Worm (Caenorhabditis elegans) whole organism, young adult: ENCODE results near the gene ZC302.3.
A peak's percentile ranks its signal among the peaks of the same experiment; 100 is the strongest.

Experiments used
- B0336.3 ChIP-seq: fragments of 200-800 bp; sonication (Bioruptor generic); IDR thresholded peaks from 2 replicates; pipeline ENCODE4 v1.3.6; 2022; ENCODE audit warnings: missing genetic modification characterization, missing compliant biosample characterization
- C17E4.6 ChIP-seq: fragments of 200-800 bp; sonication (Bioruptor generic); IDR thresholded peaks from 2 replicates; pipeline ENCODE4 v1.3.6; 2022; ENCODE audit warnings: missing genetic modification reagents, missing genetic modification characterization, missing compliant biosample characterization
- F39B2.1 ChIP-seq: fragments of 200-800 bp; sonication (Bioruptor generic); IDR thresholded peaks from 2 replicates; pipeline ENCODE4 v1.3.6; 2022; ENCODE audit warnings: missing genetic modification reagents, missing genetic modification characterization, missing compliant biosample characterization
- F57A8.1 ChIP-seq: fragments of 200-800 bp; sonication (Bioruptor generic); optimal IDR thresholded peaks from 2 replicates; lab custom pipeline; 2018; ENCODE audit warnings: mild to moderate bottlenecking, missing genetic modification characterization, moderate library complexity, missing compliant biosample characterization
- Y53F4B.3 ChIP-seq: fragments of 200-800 bp; sonication (Bioruptor generic); IDR thresholded peaks from 2 replicates; pipeline ENCODE4 v1.3.6; 2022; ENCODE audit warnings: missing genetic modification reagents, missing genetic modification characterization, missing compliant biosample characterization
- Y53G8AR.9 ChIP-seq: fragments of 200-800 bp; sonication (Bioruptor generic); conservative IDR thresholded peaks from 2 replicates; pipeline ENCODE4 v1.3.6; 2022; ENCODE audit warnings: missing genetic modification reagents, missing genetic modification characterization, missing compliant biosample characterization
- Y67H2A.10 ChIP-seq: fragments of 200-800 bp; sonication (Bioruptor generic); conservative IDR thresholded peaks from 2 replicates; pipeline ENCODE4 v1.3.6; 2022; ENCODE audit warnings: missing genetic modification reagents, missing genetic modification characterization, missing compliant biosample characterization
- Y79H2A.3 ChIP-seq: fragments of 200-800 bp; sonication (Bioruptor generic); conservative IDR thresholded peaks from 2 replicates; pipeline ENCODE4 v1.3.6; 2022; ENCODE audit warnings: missing genetic modification reagents, missing genetic modification characterization, missing compliant biosample characterization
- athp-1 ChIP-seq: sonication (generic microtip); optimal IDR thresholded peaks from 2 replicates; lab custom pipeline; 2017; ENCODE audit warnings: mild to moderate bottlenecking, missing genetic modification characterization, missing compliant biosample characterization
- die-1 ChIP-seq: sonication (generic microtip); optimal IDR thresholded peaks from 2 replicates; lab custom pipeline; 2016; ENCODE audit warnings: missing genotype, mild to moderate bottlenecking, missing genetic modification characterization, missing compliant biosample characterization
- ekl-4 ChIP-seq: fragments of 200-800 bp; sonication (Bioruptor generic); IDR thresholded peaks from 2 replicates; pipeline ENCODE4 v1.3.6; 2022; ENCODE audit warnings: missing genetic modification reagents, missing genetic modification characterization, missing compliant biosample characterization
- him-1 ChIP-seq: sonication (generic microtip); optimal IDR thresholded peaks from 2 replicates; lab custom pipeline; 2016; ENCODE audit warnings: missing genotype, missing genetic modification reagents, missing genetic modification characterization, missing compliant biosample characterization
- hmg-1.2 ChIP-seq: fragments of 200-800 bp; sonication (Bioruptor generic); IDR thresholded peaks from 2 replicates; pipeline ENCODE4 v1.3.6; 2022; ENCODE audit warnings: missing genetic modification reagents, missing genetic modification characterization, missing compliant biosample characterization
- hmg-20 ChIP-seq: fragments of 200-800 bp; sonication (Bioruptor generic); IDR thresholded peaks from 2 replicates; pipeline ENCODE4 v1.3.6; 2022; ENCODE audit warnings: missing genetic modification reagents, missing genetic modification characterization, missing compliant biosample characterization
- hrde-1 ChIP-seq: sonication (generic microtip); optimal IDR thresholded peaks from 2 replicates; lab custom pipeline; 2016; ENCODE audit warnings: missing genetic modification characterization, mild to moderate bottlenecking, missing compliant biosample characterization, moderate library complexity, missing genotype, missing genetic modification reagents, borderline replicate concordance
- hsf-1 ChIP-seq: fragments of 200-800 bp; sonication (Bioruptor generic); IDR thresholded peaks from 2 replicates; pipeline ENCODE4 v1.3.6; 2022; ENCODE audit warnings: missing genetic modification reagents, missing genetic modification characterization, missing compliant biosample characterization
- let-526 ChIP-seq: fragments of 200-800 bp; sonication (Bioruptor generic); IDR thresholded peaks from 2 replicates; pipeline ENCODE4 v1.3.6; 2022; ENCODE audit warnings: missing genetic modification reagents, missing genetic modification characterization, missing compliant biosample characterization
- lin-54 ChIP-seq: fragments of 200-800 bp; sonication (Bioruptor generic); optimal IDR thresholded peaks from 2 replicates; lab custom pipeline; 2018; ENCODE audit warnings: mild to moderate bottlenecking, missing genetic modification characterization, missing compliant biosample characterization
- madf-3 ChIP-seq: fragments of 200-800 bp; sonication (Bioruptor generic); IDR thresholded peaks from 2 replicates; pipeline ENCODE4 v1.3.6; 2022; ENCODE audit warnings: missing genetic modification reagents, missing genetic modification characterization, missing compliant biosample characterization
- madf-6 ChIP-seq: fragments of 200-800 bp; sonication (Bioruptor generic); IDR thresholded peaks from 2 replicates; pipeline ENCODE4 v1.3.6; 2022; ENCODE audit warnings: missing genetic modification reagents, missing genetic modification characterization, missing compliant biosample characterization
- mcd-1 ChIP-seq: fragments of 200-800 bp; sonication (Bioruptor generic); IDR thresholded peaks from 2 replicates; pipeline ENCODE4 v1.3.6; 2022; ENCODE audit warnings: missing genetic modification reagents, missing genetic modification characterization, missing compliant biosample characterization
- mes-4 ChIP-seq: sonication (generic microtip); optimal IDR thresholded peaks from 2 replicates; lab custom pipeline; 2016; ENCODE audit warnings: missing genotype, missing genetic modification characterization, missing compliant biosample characterization
- nfyb-1 ChIP-seq: fragments of 200-800 bp; sonication (Bioruptor generic); IDR thresholded peaks from 2 replicates; pipeline ENCODE4 v1.3.6; 2022; ENCODE audit warnings: missing genetic modification reagents, missing genetic modification characterization, missing compliant biosample characterization
- nhr-27 ChIP-seq: fragments of 200-800 bp; sonication (Bioruptor generic); optimal IDR thresholded peaks from 2 replicates; lab custom pipeline; 2018; ENCODE audit warnings: mild to moderate bottlenecking, missing genetic modification characterization, moderate library complexity, missing compliant biosample characterization
- nhr-80 ChIP-seq: sonication (generic microtip); optimal IDR thresholded peaks from 2 replicates; lab custom pipeline; 2016; ENCODE audit warnings: missing genetic modification characterization, missing compliant biosample characterization
- repo-1 ChIP-seq: sonication (generic microtip); optimal IDR thresholded peaks from 2 replicates; lab custom pipeline; 2017; ENCODE audit warnings: mild to moderate bottlenecking, missing genetic modification characterization, missing compliant biosample characterization
- snpc-1.3 ChIP-seq: sonication (generic microtip); optimal IDR thresholded peaks from 2 replicates; lab custom pipeline; 2017; ENCODE audit warnings: missing genetic modification characterization, mild to moderate bottlenecking, missing compliant biosample characterization, antibody characterized with exemption, moderate library complexity, missing genotype, missing genetic modification reagents; ENCODE audit not compliant: insufficient read depth
- snpc-3.4 ChIP-seq: sonication (generic microtip); optimal IDR thresholded peaks from 2 replicates; lab custom pipeline; 2017; ENCODE audit warnings: missing genetic modification characterization, mild to moderate bottlenecking, missing compliant biosample characterization, antibody characterized with exemption, moderate library complexity, missing genotype, missing genetic modification reagents
- snpc-4 ChIP-seq, 5 experiments: fragments of 150-350 bp in 1 of 5; sonication (generic microtip) in 4 of 5; optimal IDR thresholded peaks; 2 replicates each; lab custom pipeline; 2014 to 2018; ENCODE audit warnings: missing genetic modification characterization in 5 of 5, missing biosample characterization in 3 of 5, antibody characterized with exemption in 2 of 5, mild to moderate bottlenecking in 2 of 5, missing compliant biosample characterization in 2 of 5, missing genotype in 2 of 5, moderate library complexity in 2 of 5, missing genetic modification reagents in 1 of 5
- tbp1 ChIP-seq: fragments of 200-800 bp; sonication (Bioruptor generic); optimal IDR thresholded peaks from 2 replicates; lab custom pipeline; 2018; ENCODE audit warnings: mild to moderate bottlenecking, missing genetic modification characterization, missing compliant biosample characterization
- ztf-26 ChIP-seq: sonication (generic microtip); optimal IDR thresholded peaks from 2 replicates; lab custom pipeline; 2017; ENCODE audit warnings: missing genetic modification characterization, missing compliant biosample characterization
- ztf-3 ChIP-seq: fragments of 200-800 bp; sonication (Bioruptor generic); optimal IDR thresholded peaks from 2 replicates; lab custom pipeline; 2018; ENCODE audit warnings: mild to moderate bottlenecking, missing genetic modification characterization, missing compliant biosample characterization

The ZC302.3 gene

ce11 chrV:10776528-10777055, 35.3 kb upstream of the ZC302.3 start, which contains the start of gene D1054.5:
TSS of gene D1054.5 (minus strand) at chrV:10776578.
- TF ChIP-seq nhr-80 (tag; lab: Kevin White, UChicago) (peak; percentile 78), tbp1 (GFP tag; lab: Kevin White, UChicago) (no peak)
- TF ChIP-seq, all 124 proteins: peak for 1

ce11 chrV:10773216-10773615, 32.0 kb upstream of the ZC302.3 start:
- TF ChIP-seq mes-4 (tag; lab: Kevin White, UChicago), result no peak
- no peak for TF ChIP-seq F39B2.1 (GFP tag; lab: Robert Waterston, UW)
- TF ChIP-seq ztf-26 (tag; lab: Kevin White, UChicago), result no peak
- no peak for TF ChIP-seq athp-1
- TF ChIP-seq hmg-1.2 (GFP tag; lab: Robert Waterston, UW), result no peak
- TF ChIP-seq let-526 (GFP tag; lab: Robert Waterston, UW), result no peak
- no peak for TF ChIP-seq F57A8.1
- no peak for TF ChIP-seq Y53F4B.3 (GFP tag; lab: Robert Waterston, UW)
- no peak for TF ChIP-seq Y67H2A.10 (GFP tag; lab: Robert Waterston, UW)
- no peak for TF ChIP-seq repo-1 (tag; lab: Kevin White, UChicago)
- TF ChIP-seq die-1 (tag; lab: Kevin White, UChicago), result no peak
- TF ChIP-seq madf-3, result no peak
- TF ChIP-seq hmg-20, result no peak

- TF ChIP-seq C17E4.6 (no peak), madf-3 (peak; percentile 74; the same call in 1 of the 2 replicates), lin-54 (GFP tag; lab: Kevin White, UChicago) (peak; percentile 5), F39B2.1 (GFP tag; lab: Robert Waterston, UW) (0 out of 2 replicates have a peak, but pooled peaks have one; percentile 50), hrde-1 (peak; percentile 20), Y79H2A.3 (GFP tag; lab: Robert Waterston, UW) (0 out of 2 replicates have a peak, but pooled peaks have one; percentile 43), nhr-27 (tag; lab: Kevin White, UChicago) (no peak), snpc-1.3 (peak; percentile 49), ztf-3 (GFP tag; lab: Kevin White, UChicago) (no peak), Y53G8AR.9 (GFP tag; lab: Robert Waterston, UW) (0 out of 2 replicates have a peak, but pooled peaks have one; percentile 63), B0336.3 (GFP tag; lab: Robert Waterston, UW) (0 out of 2 replicates have a peak, but pooled peaks have one; percentile 15), snpc-3.4 (peak; percentile 15), madf-6 (GFP tag; lab: Robert Waterston, UW) (peak; percentile 49; the same call in 1 of the 2 replicates), him-1 (tag; lab: Kevin White, UChicago) (no peak), ekl-4 (GFP tag; lab: Robert Waterston, UW) (peak; percentile 50; the same call in 1 of the 2 replicates), nfyb-1 (0 out of 2 replicates have a peak, but pooled peaks have one; percentile 41), hsf-1 (GFP tag; lab: Robert Waterston, UW) (peak; percentile 51; the same call in 1 of the 2 replicates)
Measured at ce11 chrV:10771390-10771789, 30.1 kb upstream of the ZC302.3 start, which contains the start of gene D1054.3. TSS of gene D1054.3 (plus strand) at chrV:10771451.

- TF ChIP-seq snpc-4 (GFP tag; optimal IDR thresholded peaks at IDR 0.05; lab: Kevin White, UChicago) (no peak), snpc-4 (tag; optimal IDR thresholded peaks at IDR 0.05; lab: Kevin White, UChicago) (peak in 1 of 4 experiments; percentile 33), mcd-1 (GFP tag; lab: Robert Waterston, UW) (peak; percentile 40; the same call in 1 of the 2 replicates), ztf-3 (GFP tag; lab: Kevin White, UChicago) (no peak)
Measured at ce11 chrV:10770026-10770425, 28.8 kb upstream of the ZC302.3 start, which contains the start of the genes D1054.1 and pas-2. TSS of gene D1054.1 (minus strand) at chrV:10770217. TSS of gene pas-2 (plus strand) at chrV:10770368.
